Worm (Caenorhabditis elegans) whole organism, late embryonic: ENCODE measurements around the gene R102.11.
A peak's percentile ranks its signal among the peaks of the same experiment; 100 is the strongest.

Experiments used
- F13H6.1 ChIP-seq: sonication (generic microtip); optimal IDR thresholded peaks from 2 replicates; lab custom pipeline; 2016; ENCODE audit warnings: missing genetic modification characterization, missing compliant biosample characterization
- ama-1 ChIP-seq: fragments of 150-350 bp; optimal IDR thresholded peaks from 2 replicates; lab custom pipeline; 2014
- ceh-14 ChIP-seq: sonication (generic microtip); optimal IDR thresholded peaks from 2 replicates; lab custom pipeline; 2016; ENCODE audit warnings: missing genotype, missing genetic modification characterization, missing compliant biosample characterization
- ceh-18 ChIP-seq: sonication (generic microtip); optimal IDR thresholded peaks from 2 replicates; lab custom pipeline; 2016; ENCODE audit warnings: missing genetic modification characterization, missing compliant biosample characterization
- ceh-2 ChIP-seq: sonication (generic microtip); optimal IDR thresholded peaks from 2 replicates; lab custom pipeline; 2016; ENCODE audit warnings: missing genotype, missing genetic modification characterization, missing compliant biosample characterization
- ceh-24 ChIP-seq: sonication (generic microtip); optimal IDR thresholded peaks from 2 replicates; lab custom pipeline; 2016; ENCODE audit warnings: mild to moderate bottlenecking, missing genetic modification characterization, missing compliant biosample characterization
- ceh-30 ChIP-seq: fragments of 150-350 bp; optimal IDR thresholded peaks from 2 replicates; lab custom pipeline; 2014; ENCODE audit warnings: missing biosample characterization, missing genetic modification characterization
- ceh-31 ChIP-seq: sonication (generic microtip); optimal IDR thresholded peaks from 2 replicates; lab custom pipeline; 2016; ENCODE audit warnings: missing genetic modification characterization, missing compliant biosample characterization
- ceh-34 ChIP-seq: sonication (generic microtip); optimal IDR thresholded peaks from 2 replicates; lab custom pipeline; 2016; ENCODE audit warnings: mild to moderate bottlenecking, missing genetic modification characterization, missing compliant biosample characterization
- ceh-45 ChIP-seq: fragments of 200-800 bp; sonication (Bioruptor generic); IDR thresholded peaks from 2 replicates; pipeline ENCODE4 v1.3.6; 2022; ENCODE audit warnings: missing genetic modification reagents, missing genetic modification characterization, missing compliant biosample characterization
- ceh-48 ChIP-seq: sonication (generic microtip); optimal IDR thresholded peaks from 2 replicates; lab custom pipeline; 2016; ENCODE audit warnings: missing genetic modification characterization, inconsistent platforms, missing compliant biosample characterization
- ceh-6 ChIP-seq: fragments of 200-800 bp; sonication (Bioruptor generic); optimal IDR thresholded peaks from 2 replicates; lab custom pipeline; 2018; ENCODE audit warnings: mild to moderate bottlenecking, missing genetic modification characterization, missing compliant biosample characterization
- dve-1 ChIP-seq: sonication (generic microtip); optimal IDR thresholded peaks from 2 replicates; lab custom pipeline; 2017; ENCODE audit warnings: antibody characterized with exemption, mild to moderate bottlenecking, missing genetic modification characterization, missing compliant biosample characterization
- elt-4 ChIP-seq: sonication (generic microtip); optimal IDR thresholded peaks from 2 replicates; lab custom pipeline; 2016; ENCODE audit warnings: missing genetic modification characterization, missing compliant biosample characterization
- ets-4 ChIP-seq: sonication (generic microtip); optimal IDR thresholded peaks from 2 replicates; lab custom pipeline; 2016; ENCODE audit warnings: missing genetic modification characterization, missing compliant biosample characterization
- eyg-1 ChIP-seq: sonication (generic microtip); optimal IDR thresholded peaks from 2 replicates; lab custom pipeline; 2016; ENCODE audit warnings: missing genotype, missing genetic modification characterization, missing compliant biosample characterization
- fax-1 ChIP-seq: sonication (generic microtip); optimal IDR thresholded peaks from 2 replicates; lab custom pipeline; 2016; ENCODE audit warnings: missing genotype, missing genetic modification characterization, missing compliant biosample characterization
- fkh-10 ChIP-seq: fragments of 150-350 bp; optimal IDR thresholded peaks from 2 replicates; lab custom pipeline; 2014; ENCODE audit warnings: missing biosample characterization, missing genetic modification reagents, missing genetic modification characterization
- gmeb-2 ChIP-seq: sonication (generic microtip); optimal IDR thresholded peaks from 2 replicates; lab custom pipeline; 2016; ENCODE audit warnings: missing genetic modification characterization, inconsistent platforms, missing compliant biosample characterization
- hlh-15 ChIP-seq: sonication (generic microtip); optimal IDR thresholded peaks from 2 replicates; lab custom pipeline; 2016; ENCODE audit warnings: missing genetic modification characterization, missing compliant biosample characterization
- hlh-30 ChIP-seq: sonication (generic microtip); optimal IDR thresholded peaks from 2 replicates; lab custom pipeline; 2017; ENCODE audit warnings: antibody characterized with exemption, missing genetic modification characterization, missing compliant biosample characterization; ENCODE audit not compliant: insufficient read depth
- hlh-6 ChIP-seq: sonication (generic microtip); optimal IDR thresholded peaks from 2 replicates; lab custom pipeline; 2016; ENCODE audit warnings: missing genotype, missing genetic modification characterization, missing compliant biosample characterization
- hlh-8 ChIP-seq: sonication (generic microtip); optimal IDR thresholded peaks from 2 replicates; lab custom pipeline; 2016; ENCODE audit warnings: missing genotype, missing genetic modification characterization, missing compliant biosample characterization
- lin-11 ChIP-seq: fragments of 200-800 bp; sonication (Bioruptor generic); optimal IDR thresholded peaks from 2 replicates; lab custom pipeline; 2018; ENCODE audit warnings: mild to moderate bottlenecking, missing genetic modification characterization, missing compliant biosample characterization
- madf-2 ChIP-seq: sonication (generic microtip); optimal IDR thresholded peaks from 2 replicates; lab custom pipeline; 2017; ENCODE audit warnings: missing genetic modification characterization, missing compliant biosample characterization
- nhr-11 ChIP-seq: fragments of 150-350 bp; optimal IDR thresholded peaks from 2 replicates; lab custom pipeline; 2014; ENCODE audit warnings: missing biosample characterization, missing genetic modification characterization
- nhr-232 ChIP-seq: sonication (generic microtip); optimal IDR thresholded peaks from 2 replicates; lab custom pipeline; 2016; ENCODE audit warnings: missing genetic modification characterization, missing compliant biosample characterization
- npax-4 ChIP-seq: sonication (generic microtip); optimal IDR thresholded peaks from 2 replicates; lab custom pipeline; 2016; ENCODE audit warnings: missing genetic modification characterization, missing compliant biosample characterization
- pax-1 ChIP-seq: fragments of 150-350 bp; optimal IDR thresholded peaks from 2 replicates; lab custom pipeline; 2014; ENCODE audit warnings: missing biosample characterization, missing genetic modification characterization
- pha-4 ChIP-seq: fragments of 150-350 bp; optimal IDR thresholded peaks from 2 replicates; lab custom pipeline; 2018; ENCODE audit warnings: missing biosample characterization, missing genetic modification reagents, missing genetic modification characterization
- pqm-1 ChIP-seq: sonication (generic microtip); optimal IDR thresholded peaks from 2 replicates; lab custom pipeline; 2016; ENCODE audit warnings: missing genetic modification characterization, missing compliant biosample characterization
- tbx-2 ChIP-seq: sonication (generic microtip); optimal IDR thresholded peaks from 2 replicates; lab custom pipeline; 2016; ENCODE audit warnings: missing genetic modification characterization, missing compliant biosample characterization
- tbx-7 ChIP-seq: sonication (generic microtip); optimal IDR thresholded peaks from 2 replicates; lab custom pipeline; 2016; ENCODE audit warnings: missing genotype, missing genetic modification characterization, missing compliant biosample characterization
- unc-3 ChIP-seq, 2 experiments: fragments of 200-800 bp in 1 of 2; sonication (Bioruptor generic) in 1 of 2; sonication (generic microtip) in 1 of 2; conservative IDR thresholded peaks in 1 of 2; optimal IDR thresholded peaks in 1 of 2; 2 replicates each; pipeline versions ENCODE4 v1.3.6 to Lab custom; 2016 to 2022; ENCODE audit warnings: missing compliant biosample characterization in 2 of 2, missing genetic modification characterization in 2 of 2, missing genetic modification reagents in 1 of 2
- unc-55 ChIP-seq: sonication (generic microtip); optimal IDR thresholded peaks from 2 replicates; lab custom pipeline; 2017; ENCODE audit warnings: missing biosample characterization, missing genetic modification reagents, missing genetic modification characterization
- unc-86 ChIP-seq: sonication (generic microtip); optimal IDR thresholded peaks from 2 replicates; lab custom pipeline; 2016; ENCODE audit warnings: missing genetic modification characterization, missing compliant biosample characterization
- ztf-16 ChIP-seq: sonication (generic microtip); optimal IDR thresholded peaks from 2 replicates; lab custom pipeline; 2017; ENCODE audit warnings: missing genetic modification characterization, missing compliant biosample characterization

The R102.11 gene

ce11 chrIV:10697022-10697979, 2.3 kb downstream of the R102.11 start, which contains the start of gene allo-1:
allo-1 (minus strand) TSS chrIV:10697072.
- TF ChIP-seq dve-1 (tag; lab: Kevin White, UChicago) (no peak), pha-4 (no peak), ets-4 (tag; lab: Kevin White, UChicago) (no peak), fkh-10 (GFP tag; lab: Kevin White, UChicago) (no peak), ceh-48 (no peak), tbx-2 (tag; lab: Kevin White, UChicago) (no peak), hlh-15 (tag; lab: Kevin White, UChicago) (no peak), ceh-34 (tag; lab: Kevin White, UChicago) (no peak), pax-1 (tag; lab: Kevin White, UChicago) (no peak), ama-1 (lab: Kevin White, UChicago) (no peak), F13H6.1 (tag; lab: Kevin White, UChicago) (no peak), nhr-232 (tag; lab: Kevin White, UChicago) (no peak), unc-55 (GFP tag; lab: Kevin White, UChicago) (peak; percentile 23), ceh-31 (tag; lab: Kevin White, UChicago) (no peak), elt-4 (no peak), ceh-18 (peak; percentile 28), ceh-30 (tag; lab: Kevin White, UChicago) (no peak), pqm-1 (tag; lab: Kevin White, UChicago) (no peak), npax-4 (tag; lab: Kevin White, UChicago) (no peak), hlh-30 (tag; lab: Kevin White, UChicago) (peak; percentile 79)

ce11 chrIV:10695203-10695602, 4.4 kb downstream of the R102.11 start, which contains the start of gene R102.4:
R102.4 (minus strand) TSS chrIV:10695303.
- TF ChIP-seq tbx-7 (no peak), ceh-2 (tag; lab: Kevin White, UChicago) (no peak), ceh-45 (GFP tag; lab: Robert Waterston, UW) (no peak), eyg-1 (tag; lab: Kevin White, UChicago) (no peak), ceh-24 (tag; lab: Kevin White, UChicago) (no peak), elt-4 (no peak), ceh-14 (tag; lab: Kevin White, UChicago) (no peak), hlh-8 (tag; lab: Kevin White, UChicago) (no peak), unc-86 (tag; lab: Kevin White, UChicago) (no peak), hlh-6 (tag; lab: Kevin White, UChicago) (no peak), hlh-15 (tag; lab: Kevin White, UChicago) (no peak), dve-1 (tag; lab: Kevin White, UChicago) (no peak), ztf-16 (tag; lab: Kevin White, UChicago) (no peak), fax-1 (tag; lab: Kevin White, UChicago) (no peak), ceh-18 (no peak), unc-3 (GFP tag; conservative IDR thresholded peaks at IDR 0.05; lab: Robert Waterston, UW) (no peak), unc-3 (tag; optimal IDR thresholded peaks at IDR 0.05; lab: Kevin White, UChicago) (no peak), tbx-2 (tag; lab: Kevin White, UChicago) (no peak)

- no peak for TF ChIP-seq ceh-31 (tag; lab: Kevin White, UChicago)
- no peak for TF ChIP-seq ceh-48
- TF ChIP-seq madf-2 (tag; lab: Kevin White, UChicago) = no peak
- no peak for TF ChIP-seq nhr-11 (tag; lab: Kevin White, UChicago)
- no peak for TF ChIP-seq ceh-6 (GFP tag; lab: Kevin White, UChicago)
- no peak for TF ChIP-seq hlh-8 (tag; lab: Kevin White, UChicago)
- no peak for TF ChIP-seq hlh-15 (tag; lab: Kevin White, UChicago)
- TF ChIP-seq unc-3 (GFP tag; conservative IDR thresholded peaks at IDR 0.05; lab: Robert Waterston, UW) = no peak
- TF ChIP-seq unc-3 (tag; optimal IDR thresholded peaks at IDR 0.05; lab: Kevin White, UChicago) = no peak
- no peak for TF ChIP-seq ceh-2 (tag; lab: Kevin White, UChicago)
- no peak for TF ChIP-seq gmeb-2
- TF ChIP-seq npax-4 (tag; lab: Kevin White, UChicago) = no peak
- TF ChIP-seq lin-11 (tag; lab: Kevin White, UChicago) = no peak
- TF ChIP-seq ceh-34 (tag; lab: Kevin White, UChicago) = no peak
Measured at ce11 chrIV:10690139-10690538, 9.4 kb downstream of the R102.11 start, which contains the start of gene R102.8. R102.8 (minus strand) TSS chrIV:10690239.
